Worm (Caenorhabditis elegans) whole organism, late embryonic: ENCODE data around the gene fbxa-82.

Source experiments
- C08G9.2 ChIP-seq: sonication (generic microtip); optimal IDR thresholded peaks from 2 replicates; lab custom pipeline; 2016; ENCODE audit warnings: mild to moderate bottlenecking, missing genetic modification characterization, moderate library complexity, missing compliant biosample characterization
- ama-1 ChIP-seq: fragments of 150-350 bp; optimal IDR thresholded peaks from 2 replicates; lab custom pipeline; 2014
- ceh-9 ChIP-seq: sonication (generic microtip); optimal IDR thresholded peaks from 2 replicates; lab custom pipeline; 2016; ENCODE audit warnings: mild to moderate bottlenecking, missing genetic modification characterization, inconsistent platforms, missing compliant biosample characterization
- ets-4 ChIP-seq: sonication (generic microtip); optimal IDR thresholded peaks from 2 replicates; lab custom pipeline; 2016; ENCODE audit warnings: missing genetic modification characterization, missing compliant biosample characterization
- nfya-1 ChIP-seq: sonication (generic microtip); optimal IDR thresholded peaks from 2 replicates; lab custom pipeline; 2017; ENCODE audit warnings: missing genetic modification characterization, mild to moderate bottlenecking, missing compliant biosample characterization, antibody characterized with exemption, moderate library complexity
- nhr-11 ChIP-seq: fragments of 150-350 bp; optimal IDR thresholded peaks from 2 replicates; lab custom pipeline; 2014; ENCODE audit warnings: missing biosample characterization, missing genetic modification characterization
- pha-4 ChIP-seq: fragments of 150-350 bp; optimal IDR thresholded peaks from 2 replicates; lab custom pipeline; 2018; ENCODE audit warnings: missing biosample characterization, missing genetic modification reagents, missing genetic modification characterization
- pqm-1 ChIP-seq: sonication (generic microtip); optimal IDR thresholded peaks from 2 replicates; lab custom pipeline; 2016; ENCODE audit warnings: missing genetic modification characterization, missing compliant biosample characterization
- rnt-1 ChIP-seq: sonication (generic microtip); optimal IDR thresholded peaks from 2 replicates; lab custom pipeline; 2016; ENCODE audit warnings: missing genetic modification characterization, missing compliant biosample characterization
- ttx-3 ChIP-seq: sonication (generic microtip); optimal IDR thresholded peaks from 2 replicates; lab custom pipeline; 2016; ENCODE audit warnings: missing genetic modification reagents, missing genetic modification characterization, missing compliant biosample characterization
- unc-42 ChIP-seq: sonication (generic microtip); optimal IDR thresholded peaks from 2 replicates; lab custom pipeline; 2016; ENCODE audit warnings: missing genotype, missing genetic modification characterization, missing compliant biosample characterization
- unc-86 ChIP-seq: sonication (generic microtip); optimal IDR thresholded peaks from 2 replicates; lab custom pipeline; 2016; ENCODE audit warnings: missing genetic modification characterization, missing compliant biosample characterization
- ztf-16 ChIP-seq: sonication (generic microtip); optimal IDR thresholded peaks from 2 replicates; lab custom pipeline; 2017; ENCODE audit warnings: missing genetic modification characterization, missing compliant biosample characterization

DNA sequence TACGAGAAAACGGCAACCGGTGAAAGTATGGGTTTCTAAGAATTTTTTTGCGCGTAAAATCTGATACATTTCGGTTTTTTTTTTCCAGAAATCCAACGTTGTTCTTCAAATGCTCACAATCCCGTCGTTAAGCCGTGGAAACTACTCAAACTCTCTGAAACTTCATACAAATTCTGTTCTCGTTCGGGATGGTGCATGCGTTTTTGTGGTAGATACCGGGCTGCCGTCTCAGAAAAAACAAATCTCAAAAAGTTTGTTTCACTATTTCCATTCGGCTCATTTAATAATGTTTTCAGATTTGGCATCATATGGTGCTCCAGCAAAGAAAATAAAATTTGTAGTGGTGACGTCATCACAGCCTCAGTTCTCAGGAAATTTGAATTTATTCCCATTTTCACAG is 2.4 kb upstream of the fbxa-82 start:
- no peak for TF ChIP-seq ttx-3 (tag; lab: Kevin White, UChicago)
- no peak for TF ChIP-seq unc-42
- TF ChIP-seq nfya-1 (tag; lab: Kevin White, UChicago) = no peak
- no peak for TF ChIP-seq ztf-16
- no peak for TF ChIP-seq ceh-9 (tag; lab: Kevin White, UChicago)
- TF ChIP-seq unc-86 = no peak
- TF ChIP-seq rnt-1 (tag; lab: Kevin White, UChicago) = no peak
- no peak for TF ChIP-seq C08G9.2 (tag; lab: Kevin White, UChicago)
- no peak for TF ChIP-seq ama-1
- TF ChIP-seq ets-4 (tag; lab: Kevin White, UChicago) = no peak
- TF ChIP-seq nhr-11 = no peak
- no peak for TF ChIP-seq pqm-1 (tag; lab: Kevin White, UChicago)
- no peak for TF ChIP-seq pha-4
